Fruit fly (Drosophila melanogaster) Kc167 (cell line): ENCODE measurements around the gene Pif1B.
A peak's percentile ranks its signal among the peaks of the same experiment; 100 is the strongest.

Experiments used
- Myc ChIP-seq: fragments of >200 bp; optimal IDR thresholded peaks from 2 replicates; lab custom pipeline; 2017; ENCODE audit warnings: missing external identifiers
- Sin3A ChIP-seq: fragments of >200 bp; optimal IDR thresholded peaks from 2 replicates; lab custom pipeline; 2018; ENCODE audit warnings: missing external identifiers
- h ChIP-seq: fragments of >200 bp; optimal IDR thresholded peaks from 3 replicates; lab custom pipeline; 2018; ENCODE audit warnings: missing external identifiers
- insv ChIP-seq: fragments of >200 bp; optimal IDR thresholded peaks from 3 replicates; lab custom pipeline; 2018; ENCODE audit warnings: missing external identifiers
- psq ChIP-seq: fragments of >200 bp; optimal IDR thresholded peaks from 2 replicates; lab custom pipeline; 2017; ENCODE audit warnings: missing external identifiers
- ttk ChIP-seq: sonication (Bioruptor generic); optimal IDR thresholded peaks from 2 replicates; lab custom pipeline; 2017; ENCODE audit warnings: missing external identifiers

The Pif1B gene

dm6 chr3R:8801126-8801762, at the start of gene Pif1B, which contains the start of the genes Pif1A and CCT7:
Gene Pif1B, minus strand, starts transcription at chr3R:8801176.
Gene Pif1A, minus strand, starts transcription at chr3R:8801176.
Gene CCT7, plus strand, starts transcription at chr3R:8801564.
- TF ChIP-seq psq (lab: Kevin White, UChicago), result no peak
- TF ChIP-seq insv (lab: Kevin White, UChicago), result no peak
- TF ChIP-seq ttk, result no peak
- no peak for TF ChIP-seq Sin3A
- no peak for TF ChIP-seq h (lab: Kevin White, UChicago)
- no peak for TF ChIP-seq Myc (lab: Kevin White, UChicago)

dm6 chr3R:8850616-8851015, 49.6 kb upstream of the Pif1B start:
- no peak for TF ChIP-seq h (lab: Kevin White, UChicago)
- TF ChIP-seq psq (lab: Kevin White, UChicago), result no peak
- TF ChIP-seq ttk, result no peak
- no peak for TF ChIP-seq insv (lab: Kevin White, UChicago)
- no peak for TF ChIP-seq Sin3A
- no peak for TF ChIP-seq Myc (lab: Kevin White, UChicago)

DNA sequence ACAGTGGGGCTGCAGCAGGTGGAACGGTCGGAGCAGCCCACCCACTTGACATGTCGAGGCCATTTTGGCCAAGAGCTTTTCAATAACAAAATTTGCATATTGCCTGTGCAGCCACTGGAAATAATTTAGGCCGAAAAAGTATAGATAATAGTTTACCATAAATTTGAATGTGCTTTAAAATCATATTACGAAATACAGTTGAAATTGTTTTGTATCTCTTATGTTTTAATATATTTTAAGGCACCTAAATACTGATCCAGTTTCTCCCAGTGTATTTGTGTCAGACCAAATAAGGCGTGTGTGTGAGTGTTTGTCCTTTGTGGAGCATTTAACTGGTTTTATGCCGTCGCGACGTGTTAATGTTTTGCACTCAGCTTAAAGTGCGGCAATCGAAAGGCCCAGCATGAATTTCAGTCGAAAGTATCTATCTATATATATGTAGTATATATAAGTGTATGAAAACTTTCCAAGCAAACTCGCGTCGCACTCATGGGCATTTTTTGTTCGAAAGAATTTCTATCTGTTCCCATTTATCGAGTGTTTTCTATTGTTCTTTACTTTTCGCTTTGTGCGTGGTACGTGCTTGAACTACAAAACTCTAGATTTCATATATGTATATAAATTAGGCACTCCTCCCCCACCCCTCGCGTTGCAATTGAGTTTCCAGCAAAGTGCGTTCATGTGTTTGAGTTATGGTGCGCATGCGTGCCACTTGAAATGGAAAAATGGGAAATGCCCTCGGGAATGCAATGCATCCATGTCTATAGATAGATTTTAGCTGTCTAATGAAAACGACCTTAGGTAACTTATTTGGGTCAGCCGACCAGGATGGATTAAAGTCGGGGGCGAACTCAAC, 48.6 kb upstream of the Pif1B start:
- TF ChIP-seq Sin3A (no peak), ttk (no peak), Myc (lab: Kevin White, UChicago) (no peak), insv (lab: Kevin White, UChicago) (no peak), psq (lab: Kevin White, UChicago) (no peak), h (lab: Kevin White, UChicago) (no peak)

- TF ChIP-seq ttk (no peak), h (lab: Kevin White, UChicago) (no peak), Sin3A (no peak), psq (lab: Kevin White, UChicago) (no peak), insv (lab: Kevin White, UChicago) (no peak), Myc (lab: Kevin White, UChicago) (no peak)
Observed at dm6 chr3R:8848190-8848589, 47.2 kb upstream of the Pif1B start.

- no peak for TF ChIP-seq Sin3A
- TF ChIP-seq psq (lab: Kevin White, UChicago), result no peak
- no peak for TF ChIP-seq ttk
- no peak for TF ChIP-seq h (lab: Kevin White, UChicago)
- TF ChIP-seq Myc (lab: Kevin White, UChicago), result no peak
- TF ChIP-seq insv (lab: Kevin White, UChicago), result no peak
Observed at dm6 chr3R:8847096-8847639, 46.2 kb upstream of the Pif1B start.

DNA sequence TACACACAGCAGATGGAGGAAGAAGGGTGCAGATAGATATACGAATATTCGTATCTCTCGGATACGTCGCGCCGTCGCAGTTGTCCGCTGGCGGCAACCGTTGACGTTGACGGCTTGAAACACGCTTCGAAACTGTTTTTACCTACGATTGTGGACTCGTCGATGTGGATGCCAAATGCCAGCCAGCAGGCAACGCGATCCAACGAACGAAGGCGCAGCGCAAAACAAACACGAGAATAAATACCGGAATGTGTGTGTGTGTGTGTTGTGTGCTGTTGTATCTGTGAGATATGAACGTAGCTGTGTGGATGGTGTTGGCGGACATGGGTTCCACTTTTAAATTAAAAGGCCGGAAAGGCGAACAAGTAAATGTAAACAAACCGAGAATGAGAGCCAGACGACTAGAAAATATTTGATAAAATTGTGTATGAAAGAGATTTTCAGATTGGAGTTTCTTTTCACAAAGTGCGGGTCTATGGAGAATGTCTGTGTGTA, 45.2 kb upstream of the Pif1B start:
- no peak for TF ChIP-seq insv (lab: Kevin White, UChicago)
- peak; percentile 59 for TF ChIP-seq psq (lab: Kevin White, UChicago)

DNA sequence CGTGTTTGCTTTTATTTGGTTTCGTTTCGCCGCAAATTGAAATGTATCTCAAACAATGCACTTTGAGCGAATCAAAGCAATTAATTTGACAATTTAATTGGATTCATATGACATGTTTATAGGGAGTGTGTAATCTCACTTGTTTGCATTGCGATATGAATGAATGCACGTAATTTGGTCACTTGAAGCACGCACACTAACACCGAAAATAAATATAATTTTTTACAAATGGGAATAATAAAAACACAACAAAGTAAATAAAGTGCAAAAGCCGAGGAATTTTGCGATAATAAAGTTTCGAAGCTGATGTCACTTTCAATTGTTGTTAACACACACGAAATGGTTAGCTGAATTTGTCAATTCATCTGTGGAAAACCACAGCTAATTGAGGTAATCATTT, 44.0 kb upstream of the Pif1B start:
- TF ChIP-seq ttk (no peak), Myc (lab: Kevin White, UChicago) (no peak), insv (lab: Kevin White, UChicago) (no peak), h (lab: Kevin White, UChicago) (no peak), psq (lab: Kevin White, UChicago) (no peak), Sin3A (no peak)

dm6 chr3R:8843942-8844637, 43.1 kb upstream of the Pif1B start:
- TF ChIP-seq insv (lab: Kevin White, UChicago) (no peak), ttk (no peak), Sin3A (no peak), psq (lab: Kevin White, UChicago) (no peak), Myc (lab: Kevin White, UChicago) (no peak), h (lab: Kevin White, UChicago) (no peak)

DNA sequence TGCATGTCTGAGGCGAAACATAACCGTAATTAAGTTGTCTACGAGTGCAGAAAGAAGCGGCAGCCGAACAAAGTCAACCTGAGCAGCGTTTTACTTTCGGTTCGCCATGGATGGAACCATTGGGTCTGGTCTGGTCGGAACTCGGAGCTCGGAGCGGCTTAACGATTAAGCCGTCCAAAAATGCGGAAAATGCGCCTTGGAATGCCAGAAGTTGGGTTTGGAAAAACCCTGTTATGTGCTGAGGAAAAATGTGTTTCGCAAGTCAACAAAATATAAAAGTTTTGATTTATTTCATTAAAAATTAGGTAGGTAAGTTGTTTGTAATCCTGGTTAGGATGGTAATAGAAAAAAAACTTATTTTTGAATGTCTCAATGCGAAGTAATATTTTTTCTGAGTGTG, 40.6 kb upstream of the Pif1B start:
- TF ChIP-seq Sin3A (no peak), ttk (no peak), insv (lab: Kevin White, UChicago) (no peak), Myc (lab: Kevin White, UChicago) (no peak), psq (lab: Kevin White, UChicago) (no peak)

DNA sequence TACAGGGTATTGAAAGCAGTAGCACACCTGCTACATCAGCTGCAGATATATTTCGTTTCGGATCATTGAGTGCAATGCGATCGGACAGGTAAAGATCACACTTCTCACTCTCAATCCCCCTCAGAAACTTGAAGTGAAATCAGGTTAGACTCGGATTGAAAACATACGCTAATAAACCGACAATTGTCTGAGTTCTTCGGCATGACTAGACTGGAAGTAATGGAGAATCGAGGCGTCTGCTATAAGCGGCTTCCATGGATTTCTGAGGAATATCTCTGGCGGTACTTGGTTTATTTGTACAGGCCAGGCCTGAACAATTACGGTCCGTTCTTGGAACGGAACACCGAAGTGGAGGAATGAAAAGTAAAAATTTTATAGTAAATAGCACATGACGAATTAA, 40.1 kb upstream of the Pif1B start:
- TF ChIP-seq h (lab: Kevin White, UChicago) (no peak), psq (lab: Kevin White, UChicago) (no peak), insv (lab: Kevin White, UChicago) (no peak), Myc (lab: Kevin White, UChicago) (no peak), Sin3A (no peak), ttk (no peak)

dm6 chr3R:8823761-8824499, 23.0 kb upstream of the Pif1B start, which contains the start of the genes IscU and CG8379:
Gene IscU, minus strand, starts transcription at chr3R:8824177.
Gene CG8379, plus strand, starts transcription at chr3R:8824411.
- TF ChIP-seq psq (lab: Kevin White, UChicago) (no peak), h (lab: Kevin White, UChicago) (no peak), Myc (lab: Kevin White, UChicago) (no peak), Sin3A (no peak), ttk (no peak), insv (lab: Kevin White, UChicago) (no peak)
